Worm (Caenorhabditis elegans): ENCODE data around the gene klf-3.

The klf-3 gene

DNA sequence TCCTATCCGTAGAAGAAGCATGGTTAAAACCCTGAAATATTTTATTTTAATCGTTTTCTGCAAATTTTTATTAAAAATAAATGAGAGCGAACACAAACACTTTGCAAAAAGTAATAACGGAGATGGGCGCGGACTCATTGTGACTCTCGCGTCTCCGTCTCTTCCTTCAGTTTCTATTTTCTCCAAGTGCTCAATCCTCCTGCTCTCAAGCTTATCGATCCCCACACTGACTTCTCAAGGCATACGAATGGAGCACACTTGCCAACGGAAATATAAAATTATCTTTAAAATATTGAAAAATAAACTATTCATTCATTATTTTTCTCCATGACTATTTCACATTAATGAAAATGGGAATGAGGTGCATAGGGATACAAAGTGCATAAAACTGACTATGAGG is 18.6 kb upstream of the klf-3 start, which contains the start of gene dnj-8:
TSS of gene dnj-8 (minus strand) at position 31 of the 400 bp plus-strand sequence.
- TF ChIP-seq mep-1 (tag; optimal IDR thresholded peaks at IDR 0.05) (no peak), hlh-1 (tag; optimal IDR thresholded peaks at IDR 0.05) (no peak), sem-2 (GFP tag; optimal IDR thresholded peaks at IDR 0.05) (no peak), ztf-11 (tag; optimal IDR thresholded peaks at IDR 0.05) (no peak), elt-3 (tag; optimal IDR thresholded peaks at IDR 0.05) (no peak), nhr-76 (tag; optimal IDR thresholded peaks at IDR 0.05) (no peak)

- TF ChIP-seq mab-5 (tag; optimal IDR thresholded peaks at IDR 0.05), result no peak
- TF ChIP-seq mls-2 (tag; optimal IDR thresholded peaks at IDR 0.05), result no peak
- peak; percentile 6 for TF ChIP-seq lin-13 (tag; optimal IDR thresholded peaks at IDR 0.05)
- TF ChIP-seq ham-2 (GFP tag; optimal IDR thresholded peaks at IDR 0.05), result peak; percentile 79
- TF ChIP-seq cnd-1 (tag; optimal IDR thresholded peaks at IDR 0.05), result peak; percentile 29
- no peak for TF ChIP-seq nhr-12 (tag; optimal IDR thresholded peaks at IDR 0.05)
- TF ChIP-seq pha-4 (tag; optimal IDR thresholded peaks at IDR 0.05), result peak; percentile 42
- peak; percentile 19 for TF ChIP-seq ceh-39 (tag; optimal IDR thresholded peaks at IDR 0.05)
Measured at ce11 chrII:6600973-6601372, 15.7 kb upstream of the klf-3 start, which contains the start of gene vps-33.2. vps-33.2 (plus strand) TSS chrII:6601216.

DNA sequence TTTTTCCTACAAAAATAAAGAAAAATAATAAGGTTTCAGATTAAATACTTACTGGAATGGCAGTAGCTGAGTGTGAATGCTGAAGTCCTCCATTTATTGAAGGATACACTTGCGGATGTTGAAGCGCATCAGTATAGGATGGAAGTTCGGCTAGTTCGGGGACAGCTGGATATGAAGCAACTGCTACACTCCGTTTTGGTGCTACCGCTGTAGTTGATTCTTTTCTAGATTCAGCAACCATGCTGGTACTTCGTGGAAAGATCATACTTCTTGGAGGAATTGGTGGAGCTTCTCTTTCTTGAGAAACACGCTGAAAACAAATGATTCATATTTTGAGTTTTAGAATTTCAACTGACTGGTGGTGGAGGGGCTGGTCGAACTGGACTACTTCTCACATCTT is 8.1 kb upstream of the klf-3 start:
- TF ChIP-seq hlh-1 (tag; optimal IDR thresholded peaks at IDR 0.05) (no peak), lin-13 (tag; optimal IDR thresholded peaks at IDR 0.05) (no peak), tbx-8 (GFP tag; optimal IDR thresholded peaks at IDR 0.05) (no peak), snpc-4 (tag; optimal IDR thresholded peaks at IDR 0.05) (no peak), unc-39 (tag; optimal IDR thresholded peaks at IDR 0.05) (no peak), nhr-76 (tag; optimal IDR thresholded peaks at IDR 0.05) (no peak), nhr-2 (tag; optimal IDR thresholded peaks at IDR 0.05) (no peak), zip-8 (tag; optimal IDR thresholded peaks at IDR 0.05) (no peak), ceh-39 (tag; optimal IDR thresholded peaks at IDR 0.05) (no peak), ces-1 (GFP tag; optimal IDR thresholded peaks at IDR 0.05) (no peak), mls-2 (tag; optimal IDR thresholded peaks at IDR 0.05) (no peak), nhr-12 (tag; optimal IDR thresholded peaks at IDR 0.05) (no peak), drap-1 (GFP tag; optimal IDR thresholded peaks at IDR 0.05) (no peak), lin-32 (GFP tag; optimal IDR thresholded peaks at IDR 0.05) (no peak)

ce11 chrII:6609315-6609842 is 7.3 kb upstream of the klf-3 start, which contains the start of gene epg-5:
epg-5 (minus strand) TSS chrII:6609365.
- no peak for TF ChIP-seq mls-2 (tag; optimal IDR thresholded peaks at IDR 0.05)
- no peak for TF ChIP-seq ham-2 (GFP tag; optimal IDR thresholded peaks at IDR 0.05)
- TF ChIP-seq ceh-43 (GFP tag; optimal IDR thresholded peaks at IDR 0.05), result no peak
- TF ChIP-seq unc-120 (tag; optimal IDR thresholded peaks at IDR 0.05; ENCODE audit: poor library complexity, severe bottlenecking), result peak; percentile 67

- peak; percentile 4 for TF ChIP-seq elt-1 (tag; optimal IDR thresholded peaks at IDR 0.05; ENCODE audit: borderline replicate concordance, insufficient read depth)
- no peak for TF ChIP-seq sptf-1 (tag; optimal IDR thresholded peaks at IDR 0.05)
Measured at ce11 chrII:6610262-6610661, 6.4 kb upstream of the klf-3 start.

- TF ChIP-seq lin-32 (GFP tag; optimal IDR thresholded peaks at IDR 0.05) (no peak), ces-1 (GFP tag; optimal IDR thresholded peaks at IDR 0.05) (no peak), mab-5 (tag; optimal IDR thresholded peaks at IDR 0.05) (no peak), tbx-8 (GFP tag; optimal IDR thresholded peaks at IDR 0.05) (no peak), sptf-1 (tag; optimal IDR thresholded peaks at IDR 0.05) (no peak), nhr-28 (tag; optimal IDR thresholded peaks at IDR 0.05) (no peak), ceh-83 (GFP tag; optimal IDR thresholded peaks at IDR 0.05) (no peak), zip-8 (tag; optimal IDR thresholded peaks at IDR 0.05) (no peak), lin-13 (tag; optimal IDR thresholded peaks at IDR 0.05) (no peak), unc-120 (tag; optimal IDR thresholded peaks at IDR 0.05; ENCODE audit: poor library complexity, severe bottlenecking) (no peak), ztf-11 (tag; optimal IDR thresholded peaks at IDR 0.05) (no peak), sem-2 (GFP tag; optimal IDR thresholded peaks at IDR 0.05) (no peak), elt-1 (tag; optimal IDR thresholded peaks at IDR 0.05; ENCODE audit: borderline replicate concordance, insufficient read depth) (no peak)
Measured at ce11 chrII:6612544-6612943, 4.1 kb upstream of the klf-3 start.
